Fruit fly (Drosophila melanogaster) whole organism, prepupa: ENCODE results near the gene Asciz.

Experiments
- CG1621 ChIP-seq: fragments of 200-800 bp; sonication (Bioruptor generic); optimal IDR thresholded peaks from 3 replicates; lab custom pipeline; 2018; ENCODE audit warnings: missing biosample characterization, mild to moderate bottlenecking, missing genetic modification characterization
- Sox15 ChIP-seq: fragments of 200-800 bp; sonication (Bioruptor generic); optimal IDR thresholded peaks from 3 replicates; lab custom pipeline; 2016; ENCODE audit warnings: missing biosample characterization, missing genetic modification characterization
- dac ChIP-seq: fragments of 200-800 bp; sonication (Bioruptor generic); optimal IDR thresholded peaks from 2 replicates; lab custom pipeline; 2017; ENCODE audit warnings: missing biosample characterization, mild to moderate bottlenecking, missing genetic modification characterization
- svp ChIP-seq: fragments of 200-800 bp; sonication (Bioruptor generic); peaks from one replicate; lab custom pipeline; 2016; ENCODE audit warnings: missing biosample characterization, missing genetic modification characterization

- TF ChIP-seq Sox15 (GFP tag; lab: Kevin White, UChicago) (no peak), dac (GFP tag; lab: Kevin White, UChicago) (no peak), CG1621 (no peak), svp (GFP tag; lab: Kevin White, UChicago) (no peak)
Observed at dm6 chr3L:3159309-3160194, 6.5 kb downstream of the Asciz start, which contains the start of the genes ND-30 and CG15812.
